Fruit fly (Drosophila melanogaster) whole organism, embryonic: Measurements from ENCODE around the gene CG6567.

Experiments
- Abd-B ChIP-seq: fragments of 200-800 bp; sonication (Bioruptor generic); optimal IDR thresholded peaks from 2 replicates; lab custom pipeline; 2018; ENCODE audit warnings: missing biosample characterization, mild to moderate bottlenecking, missing genetic modification characterization, moderate library complexity
- Adf1 ChIP-seq: fragments of 200-800 bp; sonication (Bioruptor generic); IDR thresholded peaks from 2 replicates; pipeline ENCODE4 v1.3.6; 2022; ENCODE audit warnings: missing biosample characterization, missing genetic modification characterization
- B-H2 ChIP-seq: fragments of 200-800 bp; sonication (Bioruptor generic); optimal IDR thresholded peaks from 2 replicates; lab custom pipeline; 2018; ENCODE audit warnings: missing biosample characterization, mild to moderate bottlenecking, missing genetic modification characterization
- BtbVII ChIP-seq: fragments of 200-800 bp; sonication (Bioruptor generic); optimal IDR thresholded peaks from 3 replicates; lab custom pipeline; 2017; ENCODE audit warnings: missing biosample characterization, mild to moderate bottlenecking, missing genetic modification characterization
- CG10431 ChIP-seq: fragments of 200-800 bp; sonication (Bioruptor generic); optimal IDR thresholded peaks from 3 replicates; lab custom pipeline; 2018; ENCODE audit warnings: missing biosample characterization, mild to moderate bottlenecking, missing genetic modification characterization
- CG10543 ChIP-seq: fragments of 200-800 bp; sonication (Bioruptor generic); optimal IDR thresholded peaks from 3 replicates; lab custom pipeline; 2017; ENCODE audit warnings: missing biosample characterization, mild to moderate bottlenecking, missing genetic modification characterization, moderate library complexity
- CG11456 ChIP-seq: fragments of 200-800 bp; sonication (Bioruptor generic); IDR thresholded peaks from 3 replicates; pipeline ENCODE4 v1.3.6; 2022; ENCODE audit warnings: missing biosample characterization, missing genetic modification characterization
- CG11723 ChIP-seq: fragments of 200-800 bp; sonication (Bioruptor generic); optimal IDR thresholded peaks from 2 replicates; lab custom pipeline; 2017; ENCODE audit warnings: missing biosample characterization, mild to moderate bottlenecking, missing genetic modification characterization
- CG12071 ChIP-seq: fragments of 200-800 bp; sonication (Bioruptor generic); optimal IDR thresholded peaks from 3 replicates; lab custom pipeline; 2018; ENCODE audit warnings: missing biosample characterization, mild to moderate bottlenecking, missing genetic modification characterization
- CG13296 ChIP-seq: fragments of 200-800 bp; sonication (Bioruptor generic); optimal IDR thresholded peaks from 3 replicates; lab custom pipeline; 2018; ENCODE audit warnings: missing biosample characterization, mild to moderate bottlenecking, missing genetic modification characterization
- CG15601 ChIP-seq: fragments of 200-800 bp; sonication (Bioruptor generic); optimal IDR thresholded peaks from 3 replicates; lab custom pipeline; 2019; ENCODE audit warnings: missing biosample characterization, mild to moderate bottlenecking, missing genetic modification characterization, moderate library complexity
- CG16813 ChIP-seq: fragments of 200-800 bp; sonication (Bioruptor generic); IDR thresholded peaks from 3 replicates; pipeline ENCODE4 v1.3.6; 2022; ENCODE audit warnings: missing biosample characterization, missing genetic modification characterization; ENCODE audit not compliant: partially characterized antibody
- CG17568 ChIP-seq: fragments of 200-800 bp; sonication (Bioruptor generic); optimal IDR thresholded peaks from 2 replicates; lab custom pipeline; 2018; ENCODE audit warnings: missing biosample characterization, mild to moderate bottlenecking, missing genetic modification characterization, moderate library complexity
- CG17912 ChIP-seq: fragments of 200-800 bp; sonication (Bioruptor generic); optimal IDR thresholded peaks from 2 replicates; lab custom pipeline; 2018; ENCODE audit warnings: missing biosample characterization, mild to moderate bottlenecking, missing genetic modification characterization
- CG18262 ChIP-seq: fragments of 200-800 bp; optimal IDR thresholded peaks from 3 replicates; lab custom pipeline; 2019; ENCODE audit warnings: missing biosample characterization, mild to moderate bottlenecking, missing genetic modification characterization, moderate library complexity
- CG1832 ChIP-seq: fragments of 200-800 bp; sonication (Bioruptor generic); optimal IDR thresholded peaks from 2 replicates; lab custom pipeline; 2017; ENCODE audit warnings: missing biosample characterization, mild to moderate bottlenecking, missing genetic modification characterization, inconsistent platforms
- CG2120 ChIP-seq: fragments of 200-800 bp; sonication (Bioruptor generic); optimal IDR thresholded peaks from 3 replicates; lab custom pipeline; 2016; ENCODE audit warnings: missing biosample characterization, missing genetic modification characterization
- CG2129 ChIP-seq: fragments of 200-800 bp; sonication (Bioruptor generic); IDR thresholded peaks from 2 replicates; pipeline ENCODE4 v1.3.6; 2022; ENCODE audit warnings: missing biosample characterization, missing genetic modification characterization; ENCODE audit not compliant: partially characterized antibody
- CG2712 ChIP-seq: fragments of 200-800 bp; optimal IDR thresholded peaks from 3 replicates; lab custom pipeline; 2019; ENCODE audit warnings: missing biosample characterization, mild to moderate bottlenecking, missing genetic modification characterization, moderate library complexity
- CG4854 ChIP-seq: fragments of 200-800 bp; sonication (Bioruptor generic); optimal IDR thresholded peaks from 2 replicates; lab custom pipeline; 2016; ENCODE audit warnings: missing biosample characterization, missing genetic modification characterization, inconsistent platforms
- CG6254 ChIP-seq: fragments of 200-800 bp; sonication (Bioruptor generic); optimal IDR thresholded peaks from 3 replicates; lab custom pipeline; 2017; ENCODE audit warnings: mild to moderate bottlenecking, missing biosample characterization, missing genetic modification reagents, missing genetic modification characterization
- CG7928 ChIP-seq: fragments of 200-800 bp; sonication (Bioruptor generic); optimal IDR thresholded peaks from 2 replicates; lab custom pipeline; 2017; ENCODE audit warnings: missing biosample characterization, mild to moderate bottlenecking, missing genetic modification characterization
- CG7987 ChIP-seq: fragments of 200-800 bp; sonication (Bioruptor generic); optimal IDR thresholded peaks from 2 replicates; lab custom pipeline; 2018; ENCODE audit warnings: missing biosample characterization, mild to moderate bottlenecking, missing genetic modification characterization, moderate library complexity
- CoRest ChIP-seq: fragments of 200-800 bp; sonication (Bioruptor generic); optimal IDR thresholded peaks from 3 replicates; lab custom pipeline; 2018; ENCODE audit warnings: missing biosample characterization, mild to moderate bottlenecking, missing genetic modification characterization, moderate library complexity
- Fer3 ChIP-seq: fragments of 200-800 bp; sonication (Bioruptor generic); optimal IDR thresholded peaks from 2 replicates; lab custom pipeline; 2018; ENCODE audit warnings: missing biosample characterization, mild to moderate bottlenecking, missing genetic modification characterization, moderate library complexity
- HLHmδ ChIP-seq: fragments of 200-800 bp; sonication (Bioruptor generic); optimal IDR thresholded peaks from 2 replicates; lab custom pipeline; 2018; ENCODE audit warnings: missing biosample characterization, mild to moderate bottlenecking, missing genetic modification characterization, moderate library complexity
- Jarid2 ChIP-seq: fragments of 200-800 bp; sonication (Bioruptor generic); optimal IDR thresholded peaks from 3 replicates; lab custom pipeline; 2017; ENCODE audit warnings: mild to moderate bottlenecking, missing biosample characterization, missing genetic modification reagents, missing genetic modification characterization
- NK7.1 ChIP-seq: fragments of 200-800 bp; sonication (Bioruptor generic); optimal IDR thresholded peaks from 3 replicates; lab custom pipeline; 2016; ENCODE audit warnings: missing biosample characterization, missing genetic modification characterization
- Pdp1 ChIP-seq, 2 experiments: fragments of 200-800 bp; sonication (Bioruptor generic); optimal IDR thresholded peaks; 3 replicates each; lab custom pipeline; 2016; ENCODE audit warnings: missing biosample characterization in 2 of 2, missing genetic modification characterization in 2 of 2, mild to moderate bottlenecking in 1 of 2, moderate library complexity in 1 of 2
- Sry-β ChIP-seq: fragments of 200-800 bp; sonication (Bioruptor generic); optimal IDR thresholded peaks from 2 replicates; lab custom pipeline; 2018; ENCODE audit warnings: missing biosample characterization, mild to moderate bottlenecking, missing genetic modification characterization, moderate library complexity
- Ssrp ChIP-seq: fragments of 200-800 bp; sonication (Bioruptor generic); optimal IDR thresholded peaks from 2 replicates; lab custom pipeline; 2018; ENCODE audit warnings: missing biosample characterization, mild to moderate bottlenecking, missing genetic modification characterization, moderate library complexity
- TFAM ChIP-seq: fragments of 200-800 bp; sonication (Bioruptor generic); optimal IDR thresholded peaks from 2 replicates; lab custom pipeline; 2017; ENCODE audit warnings: missing biosample characterization, missing genetic modification characterization, inconsistent platforms
- ab ChIP-seq: fragments of 200-800 bp; sonication (Bioruptor generic); optimal IDR thresholded peaks from 2 replicates; lab custom pipeline; 2016; ENCODE audit warnings: missing biosample characterization, missing genetic modification characterization
- amos ChIP-seq: fragments of 200-800 bp; sonication (Bioruptor generic); IDR thresholded peaks from 2 replicates; pipeline ENCODE4 v1.3.6; 2022; ENCODE audit warnings: missing biosample characterization, missing genetic modification characterization; ENCODE audit not compliant: partially characterized antibody
- crol ChIP-seq: fragments of 200-800 bp; sonication (Bioruptor generic); IDR thresholded peaks from 2 replicates; pipeline ENCODE4 v1.3.6; 2022; ENCODE audit warnings: missing biosample characterization, missing genetic modification characterization
- da ChIP-seq: fragments of 200-800 bp; sonication (Bioruptor generic); optimal IDR thresholded peaks from 2 replicates; lab custom pipeline; 2016; ENCODE audit warnings: missing biosample characterization, missing genetic modification characterization
- hkb ChIP-seq, 2 experiments: fragments of 200-800 bp in 1 of 2; fragments of >200 bp in 1 of 2; sonication (Bioruptor generic) in 1 of 2; IDR thresholded peaks in 1 of 2; optimal IDR thresholded peaks in 1 of 2; 2 replicates each; pipeline versions ENCODE4 v1.3.6 to Lab custom; 2017 to 2022; ENCODE audit warnings: missing biosample characterization in 1 of 2, missing genetic modification characterization in 1 of 2
- insv ChIP-seq, 2 experiments: fragments of 200-800 bp; sonication (Bioruptor generic); optimal IDR thresholded peaks; 3 replicates each; lab custom pipeline; 2016 to 2018; ENCODE audit warnings: missing biosample characterization in 2 of 2, missing genetic modification characterization in 2 of 2
- knrl ChIP-seq: fragments of 200-800 bp; sonication (Bioruptor generic); IDR thresholded peaks from 3 replicates; pipeline ENCODE4 v1.3.6; 2022; ENCODE audit warnings: missing biosample characterization, missing genetic modification characterization; ENCODE audit not compliant: partially characterized antibody
- oc ChIP-seq: fragments of 200-800 bp; sonication (Bioruptor generic); optimal IDR thresholded peaks from 2 replicates; lab custom pipeline; 2018; ENCODE audit warnings: missing biosample characterization, mild to moderate bottlenecking, missing genetic modification characterization, moderate library complexity
- pnt ChIP-seq: fragments of 200-800 bp; sonication (Bioruptor generic); optimal IDR thresholded peaks from 3 replicates; lab custom pipeline; 2016; ENCODE audit warnings: missing biosample characterization, missing genetic modification characterization
- sens ChIP-seq: fragments of 200-800 bp; sonication (Bioruptor generic); peaks from one replicate; lab custom pipeline; 2016; ENCODE audit warnings: missing biosample characterization, missing genetic modification characterization
- sna ChIP-seq: fragments of 200-800 bp; sonication (Bioruptor generic); IDR thresholded peaks from 2 replicates; pipeline ENCODE4 v1.3.6; 2022; ENCODE audit warnings: missing biosample characterization, missing genetic modification characterization; ENCODE audit not compliant: partially characterized antibody
- sob ChIP-seq: fragments of 200-800 bp; sonication (Bioruptor generic); IDR thresholded peaks from 2 replicates; pipeline ENCODE4 v1.3.6; 2022; ENCODE audit warnings: missing biosample characterization, missing genetic modification characterization
- zen ChIP-seq: fragments of 200-800 bp; sonication (Bioruptor generic); optimal IDR thresholded peaks from 3 replicates; lab custom pipeline; 2018; ENCODE audit warnings: missing biosample characterization, mild to moderate bottlenecking, missing genetic modification characterization, moderate library complexity
- zen2 ChIP-seq: fragments of 200-800 bp; sonication (Bioruptor generic); IDR thresholded peaks from 3 replicates; pipeline ENCODE4 v1.3.6; 2022; ENCODE audit warnings: missing biosample characterization, missing genetic modification characterization; ENCODE audit not compliant: partially characterized antibody
- zfh2 ChIP-seq: fragments of 200-800 bp; sonication (Bioruptor generic); optimal IDR thresholded peaks from 2 replicates; lab custom pipeline; 2016; ENCODE audit warnings: missing biosample characterization, missing genetic modification characterization

The CG6567 gene

DNA sequence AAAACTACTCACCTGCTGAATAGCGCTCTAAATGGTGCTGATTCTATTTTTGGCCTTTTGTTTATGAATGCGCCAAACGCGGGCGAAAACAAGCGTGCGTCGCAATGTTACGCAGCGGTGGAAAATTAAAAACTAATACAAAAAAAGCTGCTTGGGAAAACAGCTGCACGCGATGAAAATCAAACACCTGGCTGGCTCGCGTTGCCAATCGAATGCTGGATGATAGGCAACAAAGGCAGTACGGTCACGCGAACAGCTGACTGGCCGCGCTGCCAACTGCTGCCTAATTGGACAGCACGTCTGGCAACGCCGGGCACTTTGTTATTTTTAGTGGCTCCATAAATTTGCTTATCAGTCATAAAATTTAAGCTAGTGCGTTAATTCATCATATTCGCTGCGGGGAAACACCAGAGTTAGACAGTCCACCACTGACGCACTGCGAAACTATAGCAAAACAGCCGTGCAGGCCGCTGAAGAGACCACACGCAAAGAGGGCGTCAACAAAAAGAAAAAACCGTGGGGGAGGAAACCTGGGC is 14.2 kb upstream of the CG6567 start, which contains the start of the genes SelR and Tsp86D (continued):
- TF ChIP-seq Fer3 (peak; percentile 36), CG6254 (GFP tag; lab: Kevin White, UChicago) (no peak), Sry-β (no peak), Adf1 (GFP tag; lab: Robert Waterston, UW) (peak; percentile 26; the same call in 1 of the 2 replicates), CG10543 (GFP tag; lab: Kevin White, UChicago) (peak; percentile 67), TFAM (GFP tag; lab: Kevin White, UChicago) (no peak), oc (tag; lab: Kevin White, UChicago) (peak; percentile 11), CG16813 (GFP tag; lab: Robert Waterston, UW) (peak; percentile 53), HLHmδ (peak; percentile 78), CG10431 (GFP tag; lab: Kevin White, UChicago) (peak; percentile 25), CG17568 (GFP tag; lab: Kevin White, UChicago) (peak; percentile 62), sens (GFP tag; lab: Kevin White, UChicago) (peak; percentile 20), CG1832 (GFP tag; lab: Kevin White, UChicago) (no peak), BtbVII (GFP tag; lab: Kevin White, UChicago) (peak; percentile 67), Pdp1 (GFP tag; optimal IDR thresholded peaks at IDR 0.05; lab: Kevin White, UChicago) (peak in 1 of 2 experiments; percentile 77), NK7.1 (GFP tag; lab: Kevin White, UChicago) (no peak), B-H2 (GFP tag; lab: Kevin White, UChicago) (peak; percentile 84), Ssrp (tag; lab: Kevin White, UChicago) (no peak), CG2712 (tag; lab: Kevin White, UChicago) (peak; percentile 58), CG17912 (GFP tag; lab: Kevin White, UChicago) (peak; percentile 57), zen2 (GFP tag; lab: Robert Waterston, UW) (no peak; the same call in 2 of the 3 replicates), CG11723 (peak; percentile 29), CG18262 (tag; lab: Kevin White, UChicago) (peak; percentile 16), CG11456 (GFP tag; lab: Robert Waterston, UW) (no peak), sob (GFP tag; lab: Robert Waterston, UW) (peak; percentile 41; the same call in 1 of the 2 replicates), amos (peak; percentile 73; the same call in 1 of the 2 replicates), CG7928 (GFP tag; lab: Kevin White, UChicago) (peak; percentile 22), CG13296 (GFP tag; lab: Kevin White, UChicago) (peak; percentile 73), CG2129 (GFP tag; lab: Robert Waterston, UW) (0 out of 2 replicates have a peak, but pooled peaks have one; percentile 21), zfh2 (GFP tag; lab: Kevin White, UChicago) (no peak), Jarid2 (GFP tag; lab: Kevin White, UChicago) (peak; percentile 47), CoRest (tag; lab: Kevin White, UChicago) (peak; percentile 20), CG15601 (tag; lab: Kevin White, UChicago) (peak; percentile 32), CG4854 (GFP tag; lab: Kevin White, UChicago) (peak; percentile 99), da (GFP tag; lab: Kevin White, UChicago) (peak; percentile 75), knrl (peak; percentile 60), Abd-B (GFP tag; lab: Kevin White, UChicago) (peak; percentile 80), hkb (optimal IDR thresholded peaks at IDR 0.05; lab: Kevin White, UChicago) (peak; percentile 61), hkb (GFP tag; IDR thresholded peaks at IDR 0.05; lab: Robert Waterston, UW) (no peak), CG7987 (GFP tag; lab: Kevin White, UChicago) (peak; percentile 64), crol (GFP tag; lab: Robert Waterston, UW) (no peak), zen (tag; lab: Kevin White, UChicago) (peak; percentile 66), ab (GFP tag; lab: Kevin White, UChicago) (no peak), pnt (GFP tag; lab: Kevin White, UChicago) (no peak), CG2120 (GFP tag; lab: Kevin White, UChicago) (no peak), CG12071 (GFP tag; lab: Kevin White, UChicago) (peak; percentile 47), insv (GFP tag; optimal IDR thresholded peaks at IDR 0.05; lab: Kevin White, UChicago) (peak in 1 of 2 experiments; percentile 35), sna (peak; percentile 74)
